Worm (Caenorhabditis elegans): ENCODE measurements around the gene flr-1.

DNA sequence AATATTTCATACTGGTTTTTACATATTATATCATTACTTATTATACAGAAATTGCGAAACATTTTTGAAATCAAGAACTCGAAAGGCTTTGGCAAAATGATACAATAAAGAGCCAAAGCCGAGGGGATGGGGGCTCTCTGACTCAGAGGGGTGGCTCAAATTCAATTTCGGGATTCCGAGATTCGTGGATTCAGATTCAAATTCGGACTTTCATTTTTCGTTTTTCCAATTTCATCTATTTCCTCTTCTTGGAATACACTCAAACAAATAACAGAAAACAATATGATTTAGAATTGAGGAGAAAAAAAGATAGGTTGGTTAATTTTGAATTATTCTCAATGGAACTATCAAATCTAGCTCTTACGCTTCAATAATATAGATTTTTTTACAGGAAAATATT lies 42.8 kb upstream of the flr-1 start:
- TF ChIP-seq him-1 (tag; optimal IDR thresholded peaks at IDR 0.05) (no peak), dao-5 (tag; optimal IDR thresholded peaks at IDR 0.05) (no peak)
